Fruit fly (Drosophila melanogaster) whole organism, embryonic: Measurements from ENCODE around the gene cup.
A peak's percentile ranks its signal among the peaks of the same experiment; 100 is the strongest.

Source experiments
- Antp ChIP-seq: fragments of 200-800 bp; sonication (Bioruptor generic); optimal IDR thresholded peaks from 3 replicates; lab custom pipeline; 2016; ENCODE audit warnings: missing biosample characterization, missing genetic modification characterization
- CG11093 ChIP-seq: fragments of 200-800 bp; sonication (Bioruptor generic); IDR thresholded peaks from 3 replicates; pipeline ENCODE4 v1.3.6; 2022; ENCODE audit warnings: missing biosample characterization, missing genetic modification characterization
- CG12104 ChIP-seq: fragments of 200-800 bp; sonication (Bioruptor generic); optimal IDR thresholded peaks from 3 replicates; lab custom pipeline; 2016; ENCODE audit warnings: missing biosample characterization, missing genetic modification characterization
- CG12219 ChIP-seq: fragments of 200-800 bp; sonication (Bioruptor generic); optimal IDR thresholded peaks from 3 replicates; lab custom pipeline; 2018; ENCODE audit warnings: missing biosample characterization, mild to moderate bottlenecking, missing genetic modification characterization
- CG12391 ChIP-seq: fragments of 200-800 bp; sonication (Bioruptor generic); optimal IDR thresholded peaks from 3 replicates; lab custom pipeline; 2018; ENCODE audit warnings: missing biosample characterization, mild to moderate bottlenecking, missing genetic modification characterization, moderate library complexity
- CG1603 ChIP-seq: fragments of 200-800 bp; sonication (Bioruptor generic); optimal IDR thresholded peaks from 2 replicates; lab custom pipeline; 2019; ENCODE audit warnings: missing biosample characterization, mild to moderate bottlenecking, missing genetic modification characterization, moderate library complexity
- CG17328 ChIP-seq: fragments of 200-800 bp; sonication (Bioruptor generic); IDR thresholded peaks from 2 replicates; pipeline ENCODE4 v1.3.6; 2022; ENCODE audit warnings: missing biosample characterization, missing genetic modification characterization
- CG17385 ChIP-seq: fragments of 200-800 bp; sonication (Bioruptor generic); optimal IDR thresholded peaks from 3 replicates; lab custom pipeline; 2018; ENCODE audit warnings: missing biosample characterization, mild to moderate bottlenecking, missing genetic modification characterization
- CG17829 ChIP-seq: fragments of 200-800 bp; optimal IDR thresholded peaks from 2 replicates; lab custom pipeline; 2019; ENCODE audit warnings: missing biosample characterization, mild to moderate bottlenecking, missing genetic modification characterization, moderate library complexity
- CG2712 ChIP-seq: fragments of 200-800 bp; optimal IDR thresholded peaks from 3 replicates; lab custom pipeline; 2019; ENCODE audit warnings: missing biosample characterization, mild to moderate bottlenecking, missing genetic modification characterization, moderate library complexity
- CG30431 ChIP-seq: fragments of 200-800 bp; sonication (Bioruptor generic); optimal IDR thresholded peaks from 2 replicates; lab custom pipeline; 2017; ENCODE audit warnings: missing biosample characterization, missing genetic modification characterization
- CG3065 ChIP-seq: fragments of 200-800 bp; sonication (Bioruptor generic); optimal IDR thresholded peaks from 2 replicates; lab custom pipeline; 2016; ENCODE audit warnings: missing biosample characterization, missing genetic modification characterization
- CG33213 ChIP-seq: fragments of 200-800 bp; sonication (Bioruptor generic); optimal IDR thresholded peaks from 3 replicates; lab custom pipeline; 2016; ENCODE audit warnings: missing biosample characterization, missing genetic modification characterization
- CG3838 ChIP-seq: fragments of 200-800 bp; sonication (Bioruptor generic); optimal IDR thresholded peaks from 3 replicates; lab custom pipeline; 2016; ENCODE audit warnings: missing biosample characterization, missing genetic modification characterization
- CG42726 ChIP-seq: fragments of 200-800 bp; sonication (Bioruptor generic); IDR thresholded peaks from 2 replicates; pipeline ENCODE4 v1.3.6; 2022; ENCODE audit warnings: missing biosample characterization, missing genetic modification characterization; ENCODE audit not compliant: partially characterized antibody
- CG4328 ChIP-seq: fragments of 200-800 bp; sonication (Bioruptor generic); optimal IDR thresholded peaks from 3 replicates; lab custom pipeline; 2017; ENCODE audit warnings: missing biosample characterization, missing genetic modification reagents, missing genetic modification characterization
- CG9609 ChIP-seq: fragments of 200-800 bp; sonication (Bioruptor generic); optimal IDR thresholded peaks from 3 replicates; lab custom pipeline; 2016; ENCODE audit warnings: missing biosample characterization, missing genetic modification characterization
- CG9797 ChIP-seq: fragments of 200-800 bp; sonication (Bioruptor generic); optimal IDR thresholded peaks from 3 replicates; lab custom pipeline; 2018; ENCODE audit warnings: missing biosample characterization, mild to moderate bottlenecking, missing genetic modification characterization
- Chrac-16 ChIP-seq: fragments of 200-800 bp; sonication (Bioruptor generic); optimal IDR thresholded peaks from 3 replicates; lab custom pipeline; 2016; ENCODE audit warnings: missing biosample characterization, missing genetic modification characterization
- Elba2 ChIP-seq: fragments of 200-800 bp; sonication (Bioruptor generic); optimal IDR thresholded peaks from 3 replicates; lab custom pipeline; 2016; ENCODE audit warnings: missing biosample characterization, missing genetic modification characterization
- Ets65A ChIP-seq: fragments of 200-800 bp; sonication (Bioruptor generic); peaks from one replicate; lab custom pipeline; 2016; ENCODE audit warnings: missing biosample characterization, missing genetic modification characterization
- HLH54F ChIP-seq: fragments of 200-800 bp; sonication (Bioruptor generic); optimal IDR thresholded peaks from 3 replicates; lab custom pipeline; 2016; ENCODE audit warnings: missing biosample characterization, missing genetic modification characterization
- HmgZ ChIP-seq: fragments of 200-800 bp; sonication (Bioruptor generic); optimal IDR thresholded peaks from 2 replicates; lab custom pipeline; 2018; ENCODE audit warnings: missing biosample characterization, mild to moderate bottlenecking, missing genetic modification characterization
- Lhr ChIP-seq: fragments of 200-800 bp; sonication (Bioruptor generic); optimal IDR thresholded peaks from 3 replicates; lab custom pipeline; 2017; ENCODE audit warnings: mild to moderate bottlenecking, missing biosample characterization, missing genetic modification reagents, missing genetic modification characterization
- Myb ChIP-seq: fragments of 200-800 bp; sonication (Bioruptor generic); optimal IDR thresholded peaks from 2 replicates; lab custom pipeline; 2016; ENCODE audit warnings: missing biosample characterization, missing genetic modification characterization
- Neu2 ChIP-seq: fragments of 200-800 bp; sonication (Bioruptor generic); optimal IDR thresholded peaks from 3 replicates; lab custom pipeline; 2016; ENCODE audit warnings: missing biosample characterization, missing genetic modification characterization, borderline replicate concordance
- Nf-YA ChIP-seq: fragments of 200-800 bp; sonication (Bioruptor generic); IDR thresholded peaks from 2 replicates; pipeline ENCODE4 v1.3.6; 2022; ENCODE audit warnings: missing biosample characterization, missing genetic modification characterization
- Vsx1 ChIP-seq: fragments of 200-800 bp; sonication (Bioruptor generic); optimal IDR thresholded peaks from 2 replicates; lab custom pipeline; 2017; ENCODE audit warnings: missing biosample characterization, mild to moderate bottlenecking, missing genetic modification characterization, missing genetic modification reagents
- YL-1 ChIP-seq: fragments of 200-800 bp; sonication (Bioruptor generic); optimal IDR thresholded peaks from 3 replicates; lab custom pipeline; 2017; ENCODE audit warnings: missing biosample characterization, mild to moderate bottlenecking, missing genetic modification characterization
- bab2 ChIP-seq: fragments of 200-800 bp; sonication (Bioruptor generic); optimal IDR thresholded peaks from 2 replicates; lab custom pipeline; 2016; ENCODE audit warnings: missing biosample characterization, missing genetic modification characterization
- ci ChIP-seq: fragments of 200-800 bp; sonication (Bioruptor generic); IDR thresholded peaks from 3 replicates; pipeline ENCODE4 v1.3.6; 2022; ENCODE audit warnings: missing biosample characterization, missing genetic modification characterization
- crc ChIP-seq: fragments of 200-800 bp; sonication (Bioruptor generic); optimal IDR thresholded peaks from 2 replicates; lab custom pipeline; 2016; ENCODE audit warnings: missing biosample characterization, missing genetic modification characterization
- dimm ChIP-seq: fragments of 200-800 bp; sonication (Bioruptor generic); IDR thresholded peaks from 2 replicates; pipeline ENCODE4 v1.3.6; 2022; ENCODE audit warnings: missing biosample characterization, missing genetic modification characterization
- eve ChIP-seq, 2 experiments: fragments of >200 bp; optimal IDR thresholded peaks; 2 replicates each; lab custom pipeline; 2017; ENCODE audit warnings: missing biosample characterization in 2 of 2, missing genetic modification characterization in 2 of 2
- ham ChIP-seq: fragments of 200-800 bp; sonication (Bioruptor generic); IDR thresholded peaks from 2 replicates; pipeline ENCODE4 v1.3.6; 2022; ENCODE audit warnings: missing biosample characterization, missing genetic modification characterization
- inv ChIP-seq: fragments of 200-800 bp; sonication (Bioruptor generic); IDR thresholded peaks from 2 replicates; pipeline ENCODE4 v1.3.6; 2022; ENCODE audit warnings: missing biosample characterization, missing genetic modification characterization; ENCODE audit not compliant: partially characterized antibody
- jing ChIP-seq: fragments of 200-800 bp; sonication (Bioruptor generic); optimal IDR thresholded peaks from 2 replicates; lab custom pipeline; 2018; ENCODE audit warnings: missing biosample characterization, mild to moderate bottlenecking, missing genetic modification characterization
- lbe ChIP-seq: fragments of 200-800 bp; sonication (Bioruptor generic); optimal IDR thresholded peaks from 2 replicates; lab custom pipeline; 2016; ENCODE audit warnings: missing biosample characterization, mild to moderate bottlenecking, missing genetic modification characterization
- lola ChIP-seq, 3 experiments: fragments of >200 bp in 2 of 3; fragments of 200-800 bp in 1 of 3; sonication (Bioruptor generic) in 1 of 3; optimal IDR thresholded peaks; 2 replicates each; lab custom pipeline; 2017 to 2019; ENCODE audit warnings: missing biosample characterization in 3 of 3, missing genetic modification characterization in 3 of 3, mild to moderate bottlenecking in 1 of 3, moderate library complexity in 1 of 3
- maf-S ChIP-seq: fragments of 200-800 bp; sonication (Bioruptor generic); optimal IDR thresholded peaks from 2 replicates; lab custom pipeline; 2016; ENCODE audit warnings: missing biosample characterization, missing genetic modification characterization
- org-1 ChIP-seq: fragments of 200-800 bp; sonication (Bioruptor generic); optimal IDR thresholded peaks from 2 replicates; lab custom pipeline; 2017; ENCODE audit warnings: missing biosample characterization, missing genetic modification characterization
- pan ChIP-seq, 4 experiments: fragments of >200 bp in 3 of 4; fragments of 200-800 bp in 1 of 4; sonication (Bioruptor generic) in 1 of 4; optimal IDR thresholded peaks in 3 of 4; IDR thresholded peaks in 1 of 4; 2 replicates each; pipeline versions ENCODE4 v1.3.6 to Lab custom; 2017 to 2022; ENCODE audit warnings: missing biosample characterization in 2 of 4, missing genetic modification characterization in 2 of 4, mixed read lengths in 1 of 4
- pzg ChIP-seq: fragments of 200-800 bp; sonication (Bioruptor generic); optimal IDR thresholded peaks from 3 replicates; lab custom pipeline; 2018; ENCODE audit warnings: missing biosample characterization, mild to moderate bottlenecking, missing genetic modification characterization, moderate library complexity
- sim ChIP-seq: fragments of 200-800 bp; sonication (Bioruptor generic); IDR thresholded peaks from 2 replicates; pipeline ENCODE4 v1.3.6; 2022; ENCODE audit warnings: missing biosample characterization, missing genetic modification characterization
- sisA ChIP-seq: fragments of 200-800 bp; sonication (Bioruptor generic); IDR thresholded peaks from 2 replicates; pipeline ENCODE4 v1.3.6; 2022; ENCODE audit warnings: missing biosample characterization, missing genetic modification characterization
- ssp ChIP-seq: fragments of 200-800 bp; sonication (Bioruptor generic); IDR thresholded peaks from 2 replicates; pipeline ENCODE4 v1.3.6; 2022; ENCODE audit warnings: missing biosample characterization, missing genetic modification characterization

cup gene

dm6 chr2L:6717460-6717859 lies 54.0 kb downstream of the cup start, which contains the start of gene Aatf (continued):
- no peak for TF ChIP-seq CG17385 (GFP tag; lab: Kevin White, UChicago)
- peak; percentile 47 for TF ChIP-seq Myb (GFP tag; lab: Kevin White, UChicago)
- TF ChIP-seq eve (GFP tag; optimal IDR thresholded peaks at IDR 0.05; lab: Kevin White, UChicago), result no peak
- TF ChIP-seq CG42726 (GFP tag; lab: Robert Waterston, UW), result peak; percentile 85
- TF ChIP-seq CG2712 (tag; lab: Kevin White, UChicago), result peak; percentile 14
- TF ChIP-seq ssp (GFP tag; lab: Robert Waterston, UW), result no peak
- peak; percentile 64 for TF ChIP-seq CG1603 (tag; lab: Kevin White, UChicago)
- TF ChIP-seq YL-1 (GFP tag; lab: Kevin White, UChicago), result peak; percentile 63
- TF ChIP-seq bab2 (GFP tag; lab: Kevin White, UChicago), result no peak
- TF ChIP-seq CG11093 (GFP tag; lab: Robert Waterston, UW), result no peak
- TF ChIP-seq Lhr (GFP tag; lab: Kevin White, UChicago), result peak; percentile 24
- TF ChIP-seq pzg (GFP tag; lab: Kevin White, UChicago), result peak; percentile 88
- TF ChIP-seq HmgZ (tag; lab: Kevin White, UChicago), result peak; percentile 32
- TF ChIP-seq CG33213 (GFP tag; lab: Kevin White, UChicago), result peak; percentile 28
- TF ChIP-seq, all 482 proteins: peak for 84

- TF ChIP-seq CG17328, result 0 out of 2 replicates have a peak, but pooled peaks have one; percentile 10
- TF ChIP-seq Vsx1 (GFP tag; lab: Kevin White, UChicago), result no peak
- 0 out of 3 replicates have a peak, but pooled peaks have one; percentile 23 for TF ChIP-seq ci (GFP tag; lab: Robert Waterston, UW)
- no peak for TF ChIP-seq inv (GFP tag; lab: Robert Waterston, UW)
- peak; percentile 92 for TF ChIP-seq Ets65A (GFP tag; lab: Kevin White, UChicago)
- TF ChIP-seq CG9609 (GFP tag; lab: Kevin White, UChicago), result no peak
- TF ChIP-seq HmgZ (tag; lab: Kevin White, UChicago), result no peak
- no peak for TF ChIP-seq lbe (GFP tag; lab: Kevin White, UChicago)
- no peak for TF ChIP-seq org-1 (GFP tag; lab: Kevin White, UChicago)
- TF ChIP-seq dimm (GFP tag; lab: Robert Waterston, UW), result no peak
Observed at dm6 chr2L:6721710-6722109, 58.2 kb downstream of the cup start.

dm6 chr2L:6722822-6723749 lies 59.6 kb downstream of the cup start, which contains the start of gene homer:
Gene homer, minus strand, starts transcription at chr2L:6723359.
- TF ChIP-seq Neu2, result no peak
- no peak for TF ChIP-seq CG12219 (GFP tag; lab: Kevin White, UChicago)
- no peak for TF ChIP-seq pan (optimal IDR thresholded peaks at IDR 0.05; lab: Kevin White, UChicago)
- TF ChIP-seq pan (GFP tag; optimal IDR thresholded peaks at IDR 0.05 in 1 of 2, IDR thresholded peaks at IDR 0.05 in 1 of 2), result no peak
- TF ChIP-seq jing (GFP tag; lab: Kevin White, UChicago), result no peak
- no peak for TF ChIP-seq CG12104
- no peak for TF ChIP-seq CG3065 (GFP tag; lab: Kevin White, UChicago)
- TF ChIP-seq CG3838, result no peak
- no peak for TF ChIP-seq Antp (GFP tag; lab: Kevin White, UChicago)
- no peak for TF ChIP-seq maf-S (GFP tag; lab: Kevin White, UChicago)
- no peak for TF ChIP-seq Elba2 (GFP tag; lab: Kevin White, UChicago)
- TF ChIP-seq CG30431 (GFP tag; lab: Kevin White, UChicago), result no peak
- TF ChIP-seq HLH54F (GFP tag; lab: Kevin White, UChicago), result no peak
- peak; percentile 18 for TF ChIP-seq CG12391
- TF ChIP-seq ham (GFP tag; lab: Robert Waterston, UW), result no peak
- TF ChIP-seq CG4328 (GFP tag; lab: Kevin White, UChicago), result no peak
- TF ChIP-seq CG9797 (GFP tag; lab: Kevin White, UChicago), result no peak
- TF ChIP-seq lola (GFP tag; optimal IDR thresholded peaks at IDR 0.05; lab: Kevin White, UChicago), result no peak
- TF ChIP-seq sim, result no peak
- TF ChIP-seq Nf-YA (GFP tag; lab: Robert Waterston, UW), result no peak
- TF ChIP-seq Chrac-16, result no peak
- TF ChIP-seq CG17829 (tag; lab: Kevin White, UChicago), result peak; percentile 10
- TF ChIP-seq sisA, result no peak
- no peak for TF ChIP-seq crc (GFP tag; lab: Kevin White, UChicago)
